Fruit fly (Drosophila melanogaster) whole organism: ENCODE measurements around the gene CG15390.
A peak's percentile ranks its signal among the peaks of the same experiment; 100 is the strongest.

Experiments used
- CG8478 ChIP-seq: fragments of >200 bp; optimal IDR thresholded peaks from 2 replicates; lab custom pipeline; 2018; ENCODE audit warnings: inconsistent platforms
- Dll ChIP-seq: fragments of >200 bp; optimal IDR thresholded peaks from 2 replicates; lab custom pipeline; 2017
- EcR ChIP-seq, 2 experiments: fragments of >200 bp; optimal IDR thresholded peaks; 2 replicates each; lab custom pipeline; 2017; ENCODE audit warnings: missing biosample characterization in 2 of 2, missing genetic modification characterization in 2 of 2, missing genetic modification reagents in 2 of 2
- pan ChIP-seq: fragments of >200 bp; optimal IDR thresholded peaks from 2 replicates; lab custom pipeline; 2017
- psq ChIP-seq: fragments of >200 bp; optimal IDR thresholded peaks from 2 replicates; lab custom pipeline; 2017
- usp ChIP-seq: fragments of >200 bp; optimal IDR thresholded peaks from 2 replicates; lab custom pipeline; 2017; ENCODE audit warnings: missing biosample characterization, missing genetic modification characterization, mixed read lengths

The CG15390 gene

dm6 chr2L:2373818-2374746, at the start of gene CG15390, which contains the start of gene CG3609:
CG15390 (plus strand) TSS chr2L:2374713.
CG3609 (minus strand) TSS chr2L:2374627.
- TF ChIP-seq usp = no peak
- TF ChIP-seq Dll = no peak
- no peak for TF ChIP-seq CG8478 (lab: Kevin White, UChicago)
- no peak for TF ChIP-seq psq
- no peak for TF ChIP-seq EcR (GFP tag; optimal IDR thresholded peaks at IDR 0.05; lab: Kevin White, UChicago)
- no peak for TF ChIP-seq pan (lab: Kevin White, UChicago)

dm6 chr2L:2348479-2348878, 26.0 kb upstream of the CG15390 start:
- TF ChIP-seq EcR (GFP tag; optimal IDR thresholded peaks at IDR 0.05; lab: Kevin White, UChicago) = no peak
- no peak for TF ChIP-seq psq
- no peak for TF ChIP-seq usp
- TF ChIP-seq CG8478 (lab: Kevin White, UChicago) = no peak

dm6 chr2L:2357228-2357656, 17.3 kb upstream of the CG15390 start, which contains the start of gene CG9967:
CG9967 (minus strand) TSS chr2L:2357356.
- TF ChIP-seq pan (lab: Kevin White, UChicago) = no peak
- no peak for TF ChIP-seq usp
- no peak for TF ChIP-seq Dll
- no peak for TF ChIP-seq EcR (GFP tag; optimal IDR thresholded peaks at IDR 0.05; lab: Kevin White, UChicago)
- no peak for TF ChIP-seq psq
- TF ChIP-seq CG8478 (lab: Kevin White, UChicago) = no peak

- no peak for TF ChIP-seq EcR (GFP tag; optimal IDR thresholded peaks at IDR 0.05; lab: Kevin White, UChicago)
- no peak for TF ChIP-seq usp
- TF ChIP-seq CG8478 (lab: Kevin White, UChicago) = no peak
- no peak for TF ChIP-seq pan (lab: Kevin White, UChicago)
- TF ChIP-seq Dll = no peak
- no peak for TF ChIP-seq psq
Observed at dm6 chr2L:2361893-2362807, 12.4 kb upstream of the CG15390 start.

- TF ChIP-seq psq = no peak
- TF ChIP-seq usp = no peak
- TF ChIP-seq pan (lab: Kevin White, UChicago) = no peak
- no peak for TF ChIP-seq EcR (GFP tag; optimal IDR thresholded peaks at IDR 0.05; lab: Kevin White, UChicago)
- TF ChIP-seq CG8478 (lab: Kevin White, UChicago) = no peak
- no peak for TF ChIP-seq Dll
Observed at dm6 chr2L:2362808-2363394, 11.6 kb upstream of the CG15390 start.

- TF ChIP-seq psq (no peak), usp (no peak), EcR (GFP tag; optimal IDR thresholded peaks at IDR 0.05; lab: Kevin White, UChicago) (no peak), Dll (no peak), pan (lab: Kevin White, UChicago) (no peak), CG8478 (lab: Kevin White, UChicago) (no peak)
Observed at dm6 chr2L:2363626-2364147, 10.8 kb upstream of the CG15390 start.

dm6 chr2L:2364200-2364754, 10.2 kb upstream of the CG15390 start:
- TF ChIP-seq psq (no peak), CG8478 (lab: Kevin White, UChicago) (peak; percentile 87), EcR (GFP tag; optimal IDR thresholded peaks at IDR 0.05; lab: Kevin White, UChicago) (no peak)

- no peak for TF ChIP-seq usp
- no peak for TF ChIP-seq pan (lab: Kevin White, UChicago)
- TF ChIP-seq Dll = no peak
- no peak for TF ChIP-seq psq
- TF ChIP-seq EcR (GFP tag; optimal IDR thresholded peaks at IDR 0.05; lab: Kevin White, UChicago) = no peak
- no peak for TF ChIP-seq CG8478 (lab: Kevin White, UChicago)
Observed at dm6 chr2L:2365077-2365651, 9.3 kb upstream of the CG15390 start, which contains the start of the genes Rab5 and Axud1. Rab5 (minus strand) TSS chr2L:2365273. Axud1 (plus strand) TSS chr2L:2365345.

dm6 chr2L:2365655-2366214, 8.8 kb upstream of the CG15390 start:
- TF ChIP-seq EcR (GFP tag; optimal IDR thresholded peaks at IDR 0.05; lab: Kevin White, UChicago) (no peak), usp (no peak), CG8478 (lab: Kevin White, UChicago) (no peak), Dll (no peak), pan (lab: Kevin White, UChicago) (no peak), psq (no peak)

dm6 chr2L:2370352-2370751, 4.2 kb upstream of the CG15390 start:
- no peak for TF ChIP-seq usp
- TF ChIP-seq EcR (GFP tag; optimal IDR thresholded peaks at IDR 0.05; lab: Kevin White, UChicago) = no peak
- no peak for TF ChIP-seq pan (lab: Kevin White, UChicago)
